Worm (Caenorhabditis elegans) whole organism, L4/young adult: ENCODE results near the gene R09A8.2.

Source experiments
- W03F9.2 ChIP-seq: fragments of 150-350 bp; optimal IDR thresholded peaks from 2 replicates; lab custom pipeline; 2014; ENCODE audit warnings: missing biosample characterization, missing genetic modification characterization
- dao-5 ChIP-seq: sonication (generic microtip); optimal IDR thresholded peaks from 2 replicates; lab custom pipeline; 2016; ENCODE audit warnings: missing genotype, missing genetic modification characterization, moderate library complexity, missing compliant biosample characterization
- him-1 ChIP-seq: sonication (generic microtip); optimal IDR thresholded peaks from 2 replicates; lab custom pipeline; 2016; ENCODE audit warnings: missing genotype, missing genetic modification reagents, missing genetic modification characterization, missing compliant biosample characterization

Gene R09A8.2

ce11 chrX:12646546-12647167, 27.4 kb downstream of the R09A8.2 start, which contains the start of gene zmp-5:
zmp-5 (plus strand) TSS chrX:12647117.
- TF ChIP-seq dao-5 (tag; lab: Kevin White, UChicago) (no peak), W03F9.2 (tag; lab: Kevin White, UChicago) (no peak), him-1 (tag; lab: Kevin White, UChicago) (no peak)

ce11 chrX:12655339-12655875, 36.1 kb downstream of the R09A8.2 start:
- TF ChIP-seq dao-5 (tag; lab: Kevin White, UChicago) (no peak), W03F9.2 (tag; lab: Kevin White, UChicago) (no peak), him-1 (tag; lab: Kevin White, UChicago) (no peak)

DNA sequence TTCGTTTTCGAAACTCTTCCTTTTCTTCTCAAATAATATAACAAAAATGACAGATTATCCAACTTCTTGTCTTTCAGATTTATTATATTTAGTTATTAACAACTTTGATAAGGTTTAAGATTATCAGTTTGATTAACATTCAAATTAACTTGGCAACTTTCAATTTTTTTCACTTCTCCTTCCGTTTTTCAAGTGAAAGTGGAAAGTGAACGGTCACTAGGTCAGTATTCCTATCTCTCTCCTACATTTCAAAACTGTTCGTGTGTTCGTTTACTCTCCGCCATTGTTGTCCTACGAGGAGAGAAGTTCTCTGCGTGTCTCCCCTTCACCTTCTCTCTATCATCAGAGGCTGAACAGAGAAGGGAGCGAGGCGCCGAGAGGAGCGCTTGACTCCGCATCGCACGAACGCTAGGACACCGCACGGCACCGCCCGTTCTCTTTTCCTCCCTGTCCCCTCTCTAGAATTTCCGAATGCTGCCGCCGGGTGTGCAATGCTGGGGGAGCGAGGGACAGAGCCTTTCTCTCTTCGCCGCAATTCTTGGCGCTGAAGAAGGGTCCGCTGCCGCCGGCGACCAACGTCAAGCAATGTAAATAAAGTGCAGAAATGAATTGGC, 37.3 kb downstream of the R09A8.2 start:
- peak; percentile 46 for TF ChIP-seq him-1 (tag; lab: Kevin White, UChicago)
- TF ChIP-seq W03F9.2 (tag; lab: Kevin White, UChicago): no peak

DNA sequence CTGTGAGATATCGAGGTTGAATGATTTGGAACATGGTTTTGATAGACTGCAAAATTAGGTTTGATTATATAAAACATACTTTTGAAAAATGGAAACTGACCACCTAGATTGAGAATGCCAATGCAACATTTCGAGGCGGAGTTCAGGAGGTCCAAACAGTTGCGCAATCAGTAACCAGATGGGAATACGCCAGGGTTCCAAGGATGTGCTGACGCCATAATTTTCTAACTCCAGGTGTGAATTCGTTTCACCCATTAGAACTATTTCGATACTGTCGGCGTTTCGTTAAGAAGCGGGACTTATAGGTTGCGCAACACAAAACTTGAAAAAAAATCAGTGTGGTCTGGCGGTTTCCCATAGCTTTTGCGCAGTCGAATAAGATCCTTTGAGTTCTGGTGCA, 40.5 kb downstream of the R09A8.2 start, which contains the start of gene C02B4.3:
Gene C02B4.3, minus strand, starts transcription at position 34 of the 400 bp plus-strand sequence.
- TF ChIP-seq him-1 (tag; lab: Kevin White, UChicago): no peak

ce11 chrX:12661091-12661526, 41.8 kb downstream of the R09A8.2 start:
- peak; percentile 74 for TF ChIP-seq him-1 (tag; lab: Kevin White, UChicago)
- peak; percentile 17 for TF ChIP-seq W03F9.2 (tag; lab: Kevin White, UChicago)
- TF ChIP-seq dao-5 (tag; lab: Kevin White, UChicago): peak; percentile 60

DNA sequence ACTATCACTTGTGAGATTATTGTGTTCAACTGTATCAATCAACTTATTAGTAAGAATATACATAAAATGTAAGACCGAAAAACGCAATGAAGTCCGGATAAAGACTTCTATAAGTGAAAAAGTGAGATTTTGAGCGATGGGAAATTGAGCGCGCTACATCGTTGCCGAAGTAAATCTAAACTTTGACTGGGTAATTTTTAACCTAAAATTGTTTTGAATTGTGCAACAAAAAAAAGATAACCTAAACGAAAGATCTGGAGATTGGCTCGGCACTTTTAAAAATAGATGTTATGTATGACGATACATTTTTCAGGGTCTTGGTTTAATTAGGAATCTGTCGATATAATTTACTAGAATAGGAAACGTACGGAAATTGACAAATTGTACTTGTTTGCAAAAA, 43.8 kb downstream of the R09A8.2 start:
- no peak for TF ChIP-seq dao-5 (tag; lab: Kevin White, UChicago)
- TF ChIP-seq W03F9.2 (tag; lab: Kevin White, UChicago): peak; percentile 34

ce11 chrX:12663537-12663936, 44.3 kb downstream of the R09A8.2 start, which contains the start of gene nlp-76:
nlp-76 (minus strand) TSS chrX:12663903.
- TF ChIP-seq him-1 (tag; lab: Kevin White, UChicago) (no peak), W03F9.2 (tag; lab: Kevin White, UChicago) (no peak), dao-5 (tag; lab: Kevin White, UChicago) (no peak)

ce11 chrX:12664443-12664842, 45.2 kb downstream of the R09A8.2 start:
- TF ChIP-seq W03F9.2 (tag; lab: Kevin White, UChicago): no peak
- no peak for TF ChIP-seq dao-5 (tag; lab: Kevin White, UChicago)
- no peak for TF ChIP-seq him-1 (tag; lab: Kevin White, UChicago)

ce11 chrX:12664987-12665451, 45.8 kb downstream of the R09A8.2 start:
- TF ChIP-seq him-1 (tag; lab: Kevin White, UChicago): peak; percentile 86
- no peak for TF ChIP-seq W03F9.2 (tag; lab: Kevin White, UChicago)
- peak; percentile 88 for TF ChIP-seq dao-5 (tag; lab: Kevin White, UChicago)

ce11 chrX:12665799-12666198, 46.5 kb downstream of the R09A8.2 start:
- no peak for TF ChIP-seq dao-5 (tag; lab: Kevin White, UChicago)
- no peak for TF ChIP-seq W03F9.2 (tag; lab: Kevin White, UChicago)
- TF ChIP-seq him-1 (tag; lab: Kevin White, UChicago): no peak

DNA sequence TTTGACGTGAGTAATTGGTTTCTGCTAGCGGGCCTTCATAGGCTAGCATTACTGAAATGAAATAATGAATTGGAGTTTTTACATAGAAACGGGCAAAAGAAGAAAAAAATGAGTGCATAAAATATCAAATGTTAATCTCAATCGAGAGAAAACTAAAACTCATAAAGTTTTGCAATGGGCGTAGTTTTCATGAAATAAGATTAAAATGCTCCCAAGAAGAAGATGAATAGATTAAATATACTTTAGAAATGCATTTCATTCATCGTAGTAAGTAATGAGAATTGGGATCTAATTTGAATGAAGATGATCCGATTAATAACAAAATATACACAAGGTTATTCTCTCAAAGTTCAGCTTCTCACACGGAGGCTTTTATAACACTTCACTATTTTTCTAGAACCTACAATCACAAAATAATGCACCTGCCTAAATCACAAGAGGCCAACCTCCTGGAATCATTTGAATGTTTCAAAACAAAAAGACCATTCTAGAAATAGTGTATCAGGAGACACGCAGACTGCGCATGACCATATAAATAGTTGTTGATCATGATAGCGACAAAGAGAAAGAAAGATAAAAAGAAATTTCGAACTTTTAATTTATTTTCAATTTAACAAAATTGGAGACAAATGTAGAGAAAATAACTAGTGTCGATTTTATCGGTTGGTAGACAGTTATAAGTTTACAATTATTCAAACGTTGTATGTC, 48.7 kb downstream of the R09A8.2 start, which contains the start of gene nhr-17:
Gene nhr-17, minus strand, starts transcription at position 51 of the 708 bp plus-strand sequence.
- TF ChIP-seq W03F9.2 (tag; lab: Kevin White, UChicago) (no peak), him-1 (tag; lab: Kevin White, UChicago) (no peak), dao-5 (tag; lab: Kevin White, UChicago) (no peak)

DNA sequence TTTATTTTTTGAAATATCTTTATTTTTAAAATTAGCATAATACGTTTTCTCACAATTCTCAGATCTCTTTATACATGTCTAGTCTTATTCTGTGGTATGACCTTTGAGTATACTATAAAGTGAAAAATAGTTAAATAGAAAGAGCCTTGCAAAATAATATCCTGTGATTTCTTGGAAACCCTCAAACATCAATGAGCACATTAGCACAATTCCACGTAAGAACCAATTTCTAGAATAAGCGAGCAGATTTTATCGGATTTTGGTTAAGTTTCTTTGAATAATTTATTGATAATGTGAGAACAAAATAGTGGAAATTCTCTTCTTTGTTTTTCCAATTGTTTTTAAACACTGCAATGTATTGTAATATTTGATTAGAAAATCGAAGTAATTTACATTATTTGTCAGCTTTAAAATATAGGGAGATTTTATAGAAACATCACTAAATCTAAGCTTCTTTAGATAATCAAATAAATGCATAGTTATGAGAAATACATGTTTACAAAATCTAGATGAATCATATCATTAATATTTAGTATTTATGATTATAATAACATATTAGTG, 49.8 kb downstream of the R09A8.2 start:
- no peak for TF ChIP-seq him-1 (tag; lab: Kevin White, UChicago)
- TF ChIP-seq dao-5 (tag; lab: Kevin White, UChicago): no peak
- TF ChIP-seq W03F9.2 (tag; lab: Kevin White, UChicago): no peak

- TF ChIP-seq him-1 (tag; lab: Kevin White, UChicago) (peak; percentile 20), dao-5 (tag; lab: Kevin White, UChicago) (no peak), W03F9.2 (tag; lab: Kevin White, UChicago) (peak; percentile 31)
Measured at ce11 chrX:12670385-12670784, 51.1 kb downstream of the R09A8.2 start.
